Worm (Caenorhabditis elegans): ENCODE measurements around the gene asm-1.

The asm-1 gene

ce11 chrII:6891838-6892237 is 18.0 kb upstream of the asm-1 start (continued):
- TF ChIP-seq mxl-1 (tag; optimal IDR thresholded peaks at IDR 0.05) (no peak), ceh-58 (GFP tag; IDR thresholded peaks at IDR 0.05) (no peak), die-1 (tag; optimal IDR thresholded peaks at IDR 0.05) (no peak), nhr-179 (tag; optimal IDR thresholded peaks at IDR 0.05) (no peak), ZK185.1 (tag; optimal IDR thresholded peaks at IDR 0.05; ENCODE audit: poor library complexity, severe bottlenecking) (no peak), dox-1 (GFP tag; IDR thresholded peaks at IDR 0.05) (no peak), lsl-1 (GFP tag; optimal IDR thresholded peaks at IDR 0.05) (no peak)

ce11 chrII:6893589-6894245 is 16.2 kb upstream of the asm-1 start, which contains the start of gene adal-1:
Gene adal-1 (minus strand): TSS chrII:6893639.
- no peak for TF ChIP-seq ama-1 (optimal IDR thresholded peaks at IDR 0.05)
- no peak for TF ChIP-seq ama-1 (GFP tag; optimal IDR thresholded peaks at IDR 0.05)
- TF ChIP-seq snpc-1.1 (tag; optimal IDR thresholded peaks at IDR 0.05; ENCODE audit: insufficient read depth), result peak; percentile 6
- peak; percentile 61 for TF ChIP-seq lsl-1 (GFP tag; optimal IDR thresholded peaks at IDR 0.05)

ce11 chrII:6897507-6897906 is 12.4 kb upstream of the asm-1 start, which contains the start of gene C44B7.11:
Gene C44B7.11 (minus strand): TSS chrII:6897540.
- TF ChIP-seq nhr-80 (tag; optimal IDR thresholded peaks at IDR 0.05) (peak; percentile 30), snpc-1.1 (tag; optimal IDR thresholded peaks at IDR 0.05; ENCODE audit: insufficient read depth) (no peak)

ce11 chrII:6898017-6898779 is 11.7 kb upstream of the asm-1 start, which contains the start of gene hrpl-1:
Gene hrpl-1 (plus strand): TSS chrII:6898729.
- TF ChIP-seq F57C9.4 (tag; optimal IDR thresholded peaks at IDR 0.05) (no peak), nhr-120 (GFP tag; IDR thresholded peaks at IDR 0.05) (no peak), F55B11.4 (tag; optimal IDR thresholded peaks at IDR 0.05; ENCODE audit: borderline replicate concordance, insufficient read depth) (no peak), hrde-1 (tag; optimal IDR thresholded peaks at IDR 0.05; ENCODE audit: borderline replicate concordance) (peak; percentile 31), egl-44 (GFP tag; IDR thresholded peaks at IDR 0.05) (no peak), ztf-25 (GFP tag; IDR thresholded peaks at IDR 0.05) (no peak), ama-1 (optimal IDR thresholded peaks at IDR 0.05) (no peak), ama-1 (GFP tag; optimal IDR thresholded peaks at IDR 0.05) (no peak), hmg-1.2 (GFP tag; IDR thresholded peaks at IDR 0.05) (peak; percentile 29; the same call in 1 of the 2 replicates), snpc-3.4 (tag; optimal IDR thresholded peaks at IDR 0.05) (no peak), attf-3 (GFP tag; conservative IDR thresholded peaks at IDR 0.05) (0 out of 2 replicates have a peak, but pooled peaks have one; percentile 48), rpc-1 (optimal IDR thresholded peaks at IDR 0.05) (peak; percentile 57), rpc-1 (tag; optimal IDR thresholded peaks at IDR 0.05) (peak; percentile 76), zfh-2 (GFP tag; conservative IDR thresholded peaks at IDR 0.05) (no peak), tbp1 (GFP tag; optimal IDR thresholded peaks at IDR 0.05) (peak; percentile 90), mcd-1 (GFP tag; IDR thresholded peaks at IDR 0.05) (no peak), die-1 (tag; optimal IDR thresholded peaks at IDR 0.05) (peak; percentile 74), lin-54 (GFP tag; optimal IDR thresholded peaks at IDR 0.05) (peak; percentile 0), mxl-1 (tag; optimal IDR thresholded peaks at IDR 0.05) (peak; percentile 20), somi-1 (GFP tag; optimal IDR thresholded peaks at IDR 0.05) (peak; percentile 45), nfyb-1 (GFP tag; IDR thresholded peaks at IDR 0.05) (no peak), efl-1 (GFP tag; optimal IDR thresholded peaks at IDR 0.05) (no peak), hlh-12 (tag; optimal IDR thresholded peaks at IDR 0.05) (no peak), chd-7 (tag; optimal IDR thresholded peaks at IDR 0.05) (no peak), mel-28 (tag; optimal IDR thresholded peaks at IDR 0.05; ENCODE audit: borderline replicate concordance) (no peak), C06A6.2 (GFP tag; conservative IDR thresholded peaks at IDR 0.05) (no peak), T07F8.4 (tag; optimal IDR thresholded peaks at IDR 0.05) (no peak), mes-4 (tag; optimal IDR thresholded peaks at IDR 0.05) (peak; percentile 58), D2030.7 (GFP tag; IDR thresholded peaks at IDR 0.05) (no peak), pbrm-1 (GFP tag; IDR thresholded peaks at IDR 0.05) (0 out of 2 replicates have a peak, but pooled peaks have one; percentile 27), nhr-90 (tag; optimal IDR thresholded peaks at IDR 0.05) (peak; percentile 20), snpc-4 (GFP tag; optimal IDR thresholded peaks at IDR 0.05) (no peak), snpc-4 (tag; optimal IDR thresholded peaks at IDR 0.05) (peak in 1 of 4 experiments; percentile 11), ztf-22 (GFP tag; optimal IDR thresholded peaks at IDR 0.05) (no peak)

Data from whole organism, young adult.